Fruit fly (Drosophila melanogaster): ENCODE results near the gene CG32017.

The CG32017 gene

dm6 chr4:1196653-1197161 is 34.7 kb upstream of the CG32017 start, which contains the start of gene PIP4K (continued):
- no peak for TF ChIP-seq CG14050 (GFP tag; IDR thresholded peaks at IDR 0.05)
- TF ChIP-seq stc (GFP tag; IDR thresholded peaks at IDR 0.05) = no peak
- TF ChIP-seq Dref (GFP tag; IDR thresholded peaks at IDR 0.05) = no peak
- TF ChIP-seq CG6175 (GFP tag; IDR thresholded peaks at IDR 0.05) = no peak
- peak; percentile 95 for TF ChIP-seq CG2116 (GFP tag; optimal IDR thresholded peaks at IDR 0.05)
- no peak for TF ChIP-seq sc (optimal IDR thresholded peaks at IDR 0.05)
- no peak for TF ChIP-seq sc (GFP tag; optimal IDR thresholded peaks at IDR 0.05)
- no peak for TF ChIP-seq repo (GFP tag; optimal IDR thresholded peaks at IDR 0.05)
- TF ChIP-seq CG10366 (GFP tag; IDR thresholded peaks at IDR 0.05) = no peak
- no peak for TF ChIP-seq Lhr (GFP tag; optimal IDR thresholded peaks at IDR 0.05)
- no peak for TF ChIP-seq CG11504 (tag; optimal IDR thresholded peaks at IDR 0.05)
- no peak for TF ChIP-seq ems (GFP tag; optimal IDR thresholded peaks at IDR 0.05)
- TF ChIP-seq Sry-β (GFP tag; optimal IDR thresholded peaks at IDR 0.05) = no peak
- TF ChIP-seq CG7357 (GFP tag; IDR thresholded peaks at IDR 0.05) = peak; percentile 89
- peak; percentile 36 for TF ChIP-seq trem (tag; optimal IDR thresholded peaks at IDR 0.05)
- TF ChIP-seq tx (GFP tag; optimal IDR thresholded peaks at IDR 0.05) = no peak
- TF ChIP-seq MESR4 (GFP tag; optimal IDR thresholded peaks at IDR 0.05) = peak; percentile 77
- no peak for TF ChIP-seq CG4404 (GFP tag; IDR thresholded peaks at IDR 0.05)
- TF ChIP-seq Sry-δ (GFP tag; optimal IDR thresholded peaks at IDR 0.05) = no peak
- no peak for TF ChIP-seq dmrt99B (tag; optimal IDR thresholded peaks at IDR 0.05)
- no peak for TF ChIP-seq chm (GFP tag; IDR thresholded peaks at IDR 0.05)
- peak; percentile 59 for TF ChIP-seq CG12659 (GFP tag; optimal IDR thresholded peaks at IDR 0.05)
- no peak for TF ChIP-seq Fer2 (tag; optimal IDR thresholded peaks at IDR 0.05)
- no peak for TF ChIP-seq CG31388 (GFP tag; optimal IDR thresholded peaks at IDR 0.05)
- TF ChIP-seq lov (optimal IDR thresholded peaks at IDR 0.05) = no peak
- no peak for TF ChIP-seq lov (GFP tag; IDR thresholded peaks at IDR 0.05)
- TF ChIP-seq ato (GFP tag; IDR thresholded peaks at IDR 0.05; ENCODE audit: partially characterized antibody) = no peak
- TF ChIP-seq hth (optimal IDR thresholded peaks at IDR 0.05) = no peak
- no peak for TF ChIP-seq vfl (GFP tag; optimal IDR thresholded peaks at IDR 0.05)
- no peak for TF ChIP-seq eyg (GFP tag; optimal IDR thresholded peaks at IDR 0.05)
- TF ChIP-seq lola (GFP tag; optimal IDR thresholded peaks at IDR 0.05) = peak in 1 of 3 experiments; percentile 73
- no peak for TF ChIP-seq Antp (GFP tag; optimal IDR thresholded peaks at IDR 0.05)
- peak; percentile 63 for TF ChIP-seq CG11723 (GFP tag; optimal IDR thresholded peaks at IDR 0.05)
- TF ChIP-seq CG31365 (tag; optimal IDR thresholded peaks at IDR 0.05) = no peak
- TF ChIP-seq CG5180 (GFP tag; optimal IDR thresholded peaks at IDR 0.05) = no peak
- TF ChIP-seq gro (GFP tag; optimal IDR thresholded peaks at IDR 0.05) = no peak
- no peak for TF ChIP-seq h (optimal IDR thresholded peaks at IDR 0.05)
- TF ChIP-seq fu2 (GFP tag; optimal IDR thresholded peaks at IDR 0.05) = no peak
- TF ChIP-seq bbx (GFP tag; IDR thresholded peaks at IDR 0.05; ENCODE audit: partially characterized antibody) = no peak
- TF ChIP-seq mld (GFP tag; IDR thresholded peaks at IDR 0.05; ENCODE audit: partially characterized antibody) = no peak
- TF ChIP-seq CG13894 (tag; optimal IDR thresholded peaks at IDR 0.05) = no peak
- no peak for TF ChIP-seq HLHmδ (GFP tag; optimal IDR thresholded peaks at IDR 0.05)
- no peak for TF ChIP-seq psq (GFP tag; optimal IDR thresholded peaks at IDR 0.05)
- TF ChIP-seq CG17829 (tag; optimal IDR thresholded peaks at IDR 0.05) = no peak
- no peak for TF ChIP-seq NfI (GFP tag; optimal IDR thresholded peaks at IDR 0.05)
- TF ChIP-seq gcm (GFP tag; optimal IDR thresholded peaks at IDR 0.05) = no peak
- no peak for TF ChIP-seq CG32532 (GFP tag; IDR thresholded peaks at IDR 0.05)
- TF ChIP-seq knrl (GFP tag; IDR thresholded peaks at IDR 0.05; ENCODE audit: partially characterized antibody) = no peak
- TF ChIP-seq p53 (GFP tag; optimal IDR thresholded peaks at IDR 0.05) = no peak
- no peak for TF ChIP-seq stwl (tag; optimal IDR thresholded peaks at IDR 0.05)
- peak; percentile 42 for TF ChIP-seq BEAF-32 (GFP tag; optimal IDR thresholded peaks at IDR 0.05)
- TF ChIP-seq unpg (GFP tag; optimal IDR thresholded peaks at IDR 0.05) = no peak
